Fruit fly (Drosophila melanogaster) whole organism, wandering third instar larva: ENCODE data around the gene CG8526.

Experiments used
- CrebA ChIP-seq: fragments of 200-800 bp; sonication (Bioruptor generic); optimal IDR thresholded peaks from 2 replicates; lab custom pipeline; 2016; ENCODE audit warnings: missing biosample characterization, mild to moderate bottlenecking, missing genetic modification characterization, borderline replicate concordance
- Dif ChIP-seq: fragments of 200-275, 200-300 bp; sonication (Bioruptor generic); optimal IDR thresholded peaks from 2 replicates; lab custom pipeline; 2018; ENCODE audit warnings: missing biosample characterization, missing genetic modification characterization; ENCODE audit not compliant: partially characterized antibody
- Hnf4 ChIP-seq: fragments of 200-800 bp; sonication (Bioruptor generic); optimal IDR thresholded peaks from 2 replicates; lab custom pipeline; 2016; ENCODE audit warnings: missing biosample characterization, mild to moderate bottlenecking, missing genetic modification characterization
- Sp1 ChIP-seq: fragments of 200-800 bp; sonication (Bioruptor generic); optimal IDR thresholded peaks from 3 replicates; lab custom pipeline; 2019; ENCODE audit warnings: missing biosample characterization, mild to moderate bottlenecking, missing genetic modification characterization, moderate library complexity
- Vsx2 ChIP-seq: fragments of 200-300, 225-300 bp; sonication (Bioruptor generic); optimal IDR thresholded peaks from 2 replicates; lab custom pipeline; 2018; ENCODE audit warnings: missing biosample characterization, missing genetic modification characterization; ENCODE audit not compliant: partially characterized antibody
- br ChIP-seq: fragments of 200-800 bp; sonication (Bioruptor generic); optimal IDR thresholded peaks from 2 replicates; lab custom pipeline; 2016; ENCODE audit warnings: missing biosample characterization, missing genetic modification characterization
- ey ChIP-seq: fragments of 200-800 bp; sonication (Bioruptor generic); optimal IDR thresholded peaks from 2 replicates; lab custom pipeline; 2016; ENCODE audit warnings: missing biosample characterization, missing genetic modification characterization
- h ChIP-seq: fragments of 200-800 bp; sonication (Bioruptor generic); optimal IDR thresholded peaks from 3 replicates; lab custom pipeline; 2016; ENCODE audit warnings: missing biosample characterization, mild to moderate bottlenecking, missing genetic modification characterization
- jim ChIP-seq: fragments of 175-275, 200-325 bp; sonication (Bioruptor generic); optimal IDR thresholded peaks from 2 replicates; lab custom pipeline; 2016; ENCODE audit warnings: missing biosample characterization, mild to moderate bottlenecking, missing genetic modification characterization

- TF ChIP-seq jim (GFP tag; lab: Kevin White, UChicago) (no peak), CrebA (GFP tag; lab: Kevin White, UChicago) (no peak), Sp1 (GFP tag; lab: Kevin White, UChicago) (no peak), h (GFP tag; lab: Kevin White, UChicago) (no peak), ey (GFP tag; lab: Kevin White, UChicago) (no peak), Hnf4 (no peak), br (GFP tag; lab: Kevin White, UChicago) (no peak), Vsx2 (GFP tag; lab: Kevin White, UChicago) (no peak), Dif (no peak)
These were observed 18.7 kb downstream of the CG8526 start, which contains the start of gene CG9458 for dm6 chr3R:9819777-9820176.
